Worm (Caenorhabditis elegans) whole organism, L4 larva: ENCODE measurements around the gene srv-2.

ENCODE experiments used
- D1046.2 ChIP-seq: fragments of 200-800 bp; sonication (Bioruptor generic); IDR thresholded peaks from 2 replicates; pipeline ENCODE4 v1.3.6; 2022; ENCODE audit warnings: missing genetic modification characterization, missing compliant biosample characterization
- F37D6.2 ChIP-seq: sonication (generic microtip); optimal IDR thresholded peaks from 2 replicates; lab custom pipeline; 2016; ENCODE audit warnings: mild to moderate bottlenecking, missing genetic modification characterization, missing compliant biosample characterization
- F44E2.7 ChIP-seq: fragments of 200-800 bp; sonication (Bioruptor generic); IDR thresholded peaks from 2 replicates; pipeline ENCODE4 v2.1.2; 2022; ENCODE audit warnings: missing genetic modification characterization, missing compliant biosample characterization
- F49E8.2 ChIP-seq: sonication (generic microtip); optimal IDR thresholded peaks from 2 replicates; lab custom pipeline; 2016; ENCODE audit warnings: missing compliant biosample characterization, mild to moderate bottlenecking, missing genetic modification characterization, borderline replicate concordance
- T20F7.1 ChIP-seq: fragments of 200-800 bp; sonication (Bioruptor generic); optimal IDR thresholded peaks from 2 replicates; lab custom pipeline; 2018; ENCODE audit warnings: mild to moderate bottlenecking, missing genetic modification characterization, missing compliant biosample characterization
- Y48G9A.11 ChIP-seq: fragments of 200-800 bp; sonication (Bioruptor generic); IDR thresholded peaks from 2 replicates; pipeline ENCODE4 v1.3.6; 2022; ENCODE audit warnings: missing genetic modification reagents, missing genetic modification characterization, missing compliant biosample characterization
- aha-1 ChIP-seq: fragments of 150-350 bp; peaks from one replicate; lab custom pipeline; 2014; ENCODE audit warnings: missing biosample characterization, missing genetic modification characterization
- attf-4 ChIP-seq: sonication (generic microtip); optimal IDR thresholded peaks from 3 replicates; lab custom pipeline; 2017; ENCODE audit warnings: missing biosample characterization, missing genetic modification characterization
- ceh-44 ChIP-seq: fragments of 200-800 bp; sonication (Bioruptor generic); IDR thresholded peaks from 2 replicates; pipeline ENCODE4 v1.3.6; 2022; ENCODE audit warnings: missing genetic modification reagents, missing genetic modification characterization, missing compliant biosample characterization
- cey-2 ChIP-seq: sonication (generic microtip); optimal IDR thresholded peaks from 3 replicates; lab custom pipeline; 2017; ENCODE audit warnings: missing genetic modification characterization, mild to moderate bottlenecking, missing compliant biosample characterization, antibody characterized with exemption, borderline replicate concordance; ENCODE audit not compliant: insufficient read depth
- daf-16 ChIP-seq, 3 experiments: sonication (generic microtip); optimal IDR thresholded peaks; 2 replicates each; lab custom pipeline; 2016 to 2017; ENCODE audit warnings: missing genetic modification characterization in 3 of 3, missing genetic modification reagents in 3 of 3, mild to moderate bottlenecking in 2 of 3, missing compliant biosample characterization in 2 of 3, missing biosample characterization in 1 of 3, moderate library complexity in 1 of 3
- dmd-6 ChIP-seq: fragments of 200-800 bp; sonication (Bioruptor generic); IDR thresholded peaks from 2 replicates; pipeline ENCODE4 v1.3.6; 2022; ENCODE audit warnings: missing genetic modification reagents, missing genetic modification characterization, missing compliant biosample characterization
- dmd-9 ChIP-seq: fragments of 200-800 bp; sonication (Bioruptor generic); IDR thresholded peaks from 2 replicates; pipeline ENCODE4 v1.3.6; 2022; ENCODE audit warnings: missing genetic modification reagents, missing genetic modification characterization, missing compliant biosample characterization
- dve-1 ChIP-seq: sonication (generic microtip); optimal IDR thresholded peaks from 2 replicates; lab custom pipeline; 2017; ENCODE audit warnings: antibody characterized with exemption, mild to moderate bottlenecking, missing genetic modification characterization, missing compliant biosample characterization; ENCODE audit not compliant: insufficient read depth
- fkh-10 ChIP-seq: fragments of 150-350 bp; optimal IDR thresholded peaks from 2 replicates; lab custom pipeline; 2014; ENCODE audit warnings: missing biosample characterization, missing genetic modification reagents, missing genetic modification characterization
- hif-1 ChIP-seq, 2 experiments: sonication (generic microtip); optimal IDR thresholded peaks; 2 replicates each; lab custom pipeline; 2016 to 2017; ENCODE audit warnings: missing compliant biosample characterization in 2 of 2, missing genetic modification characterization in 2 of 2, missing genetic modification reagents in 2 of 2, missing genotype in 2 of 2, mild to moderate bottlenecking in 1 of 2
- hlh-11 ChIP-seq: fragments of 200-800 bp; sonication (Bioruptor generic); optimal IDR thresholded peaks from 2 replicates; lab custom pipeline; 2018; ENCODE audit warnings: mild to moderate bottlenecking, missing genetic modification characterization, missing compliant biosample characterization
- hlh-30 ChIP-seq: sonication (generic microtip); optimal IDR thresholded peaks from 2 replicates; lab custom pipeline; 2017; ENCODE audit warnings: antibody characterized with exemption, mild to moderate bottlenecking, missing genetic modification characterization, missing compliant biosample characterization; ENCODE audit not compliant: insufficient read depth
- lin-29 ChIP-seq: fragments of 200-800 bp; sonication (Bioruptor generic); IDR thresholded peaks from 2 replicates; pipeline ENCODE4 v1.3.6; 2022; ENCODE audit warnings: missing genetic modification reagents, missing genetic modification characterization, missing compliant biosample characterization
- lin-39 ChIP-seq: fragments of 150-350 bp; optimal IDR thresholded peaks from 2 replicates; lab custom pipeline; 2014; ENCODE audit warnings: missing biosample characterization, missing genetic modification reagents, missing genetic modification characterization
- lir-3 ChIP-seq: sonication (generic microtip); optimal IDR thresholded peaks from 2 replicates; lab custom pipeline; 2016; ENCODE audit warnings: mild to moderate bottlenecking, missing genetic modification characterization, missing compliant biosample characterization
- lsy-2 ChIP-seq, 2 experiments: fragments of 150-350 bp in 1 of 2; sonication (generic microtip) in 1 of 2; optimal IDR thresholded peaks; 2 replicates each; lab custom pipeline; 2014 to 2017; ENCODE audit warnings: missing biosample characterization in 2 of 2, missing genetic modification characterization in 2 of 2
- madf-5 ChIP-seq, 2 experiments: fragments of 200-800 bp; sonication (Bioruptor generic); IDR thresholded peaks; 2 replicates each; pipeline ENCODE4 v1.3.6; 2022; ENCODE audit warnings: missing compliant biosample characterization in 2 of 2, missing genetic modification characterization in 2 of 2
- mdl-1 ChIP-seq, 2 experiments: fragments of 150-350 bp in 1 of 2; sonication (generic microtip) in 1 of 2; optimal IDR thresholded peaks; 2 replicates each; lab custom pipeline; 2014 to 2017; ENCODE audit warnings: missing biosample characterization in 2 of 2, missing genetic modification characterization in 2 of 2
- mep-1 ChIP-seq: fragments of 150-350 bp; sonication (generic microtip); optimal IDR thresholded peaks from 3 replicates; lab custom pipeline; 2014; ENCODE audit warnings: missing biosample characterization, missing genetic modification characterization
- mxl-3 ChIP-seq: fragments of 200-800 bp; sonication (Bioruptor generic); optimal IDR thresholded peaks from 2 replicates; lab custom pipeline; 2018; ENCODE audit warnings: mild to moderate bottlenecking, missing genetic modification characterization, missing compliant biosample characterization
- nhr-11 ChIP-seq: fragments of 150-350 bp; optimal IDR thresholded peaks from 2 replicates; lab custom pipeline; 2014; ENCODE audit warnings: missing biosample characterization, missing genetic modification characterization
- nhr-25 ChIP-seq: sonication (generic microtip); optimal IDR thresholded peaks from 2 replicates; lab custom pipeline; 2017; ENCODE audit warnings: missing genetic modification characterization, mild to moderate bottlenecking, missing compliant biosample characterization, antibody characterized with exemption, moderate library complexity, borderline replicate concordance; ENCODE audit not compliant: insufficient read depth
- nhr-28 ChIP-seq: fragments of 150-350 bp; optimal IDR thresholded peaks from 2 replicates; lab custom pipeline; 2014; ENCODE audit warnings: missing biosample characterization, missing genetic modification characterization
- nhr-41 ChIP-seq: fragments of 200-800 bp; sonication (Bioruptor generic); IDR thresholded peaks from 2 replicates; pipeline ENCODE4 v1.3.6; 2022; ENCODE audit warnings: missing genetic modification reagents, missing genetic modification characterization, missing compliant biosample characterization
- nhr-48 ChIP-seq: sonication (generic microtip); optimal IDR thresholded peaks from 2 replicates; lab custom pipeline; 2016; ENCODE audit warnings: mild to moderate bottlenecking, missing genetic modification characterization, missing compliant biosample characterization
- nhr-77 ChIP-seq: fragments of 150-350 bp; optimal IDR thresholded peaks from 2 replicates; lab custom pipeline; 2014; ENCODE audit warnings: missing biosample characterization, missing genetic modification characterization
- pha-4 ChIP-seq, 2 experiments: fragments of 150-350 bp in 1 of 2; fragments of 200-800 bp in 1 of 2; sonication (Bioruptor generic) in 1 of 2; IDR thresholded peaks in 1 of 2; optimal IDR thresholded peaks in 1 of 2; 2 replicates each; pipeline versions ENCODE4 v1.3.6 to Lab custom; 2014 to 2022; ENCODE audit warnings: missing genetic modification characterization in 2 of 2, missing genetic modification reagents in 2 of 2, missing biosample characterization in 1 of 2, missing compliant biosample characterization in 1 of 2
- pqm-1 ChIP-seq: sonication (generic microtip); optimal IDR thresholded peaks from 2 replicates; lab custom pipeline; 2017; ENCODE audit warnings: missing biosample characterization, missing genetic modification characterization
- saeg-2 ChIP-seq: fragments of 200-800 bp; sonication (Bioruptor generic); IDR thresholded peaks from 2 replicates; pipeline ENCODE4 v1.3.6; 2022; ENCODE audit warnings: missing genetic modification reagents, missing genetic modification characterization, missing compliant biosample characterization
- skn-1 ChIP-seq: fragments of 150-350 bp; optimal IDR thresholded peaks from 2 replicates; lab custom pipeline; 2014; ENCODE audit warnings: missing biosample characterization, missing genetic modification characterization
- snpc-1.2 ChIP-seq: fragments of 200-800 bp; sonication (Bioruptor generic); IDR thresholded peaks from 2 replicates; pipeline ENCODE4 v1.3.6; 2022; ENCODE audit warnings: missing genetic modification reagents, missing genetic modification characterization, missing compliant biosample characterization
- spr-3 ChIP-seq: fragments of 200-800 bp; sonication (Bioruptor generic); optimal IDR thresholded peaks from 2 replicates; lab custom pipeline; 2018; ENCODE audit warnings: mild to moderate bottlenecking, missing genetic modification characterization, missing compliant biosample characterization
- tra-1 ChIP-seq: fragments of 200-800 bp; sonication (Bioruptor generic); IDR thresholded peaks from 2 replicates; pipeline ENCODE4 v1.3.6; 2022; ENCODE audit warnings: missing genetic modification reagents, missing genetic modification characterization, missing compliant biosample characterization
- unc-39 ChIP-seq: sonication (generic microtip); optimal IDR thresholded peaks from 2 replicates; lab custom pipeline; 2017; ENCODE audit warnings: missing biosample characterization, missing genetic modification characterization
- unc-62 ChIP-seq, 3 experiments: fragments of 150-350 bp in 1 of 3; sonication (generic microtip); optimal IDR thresholded peaks in 2 of 3; peaks in 1 of 3; 1 replicate in 1 of 3; 2 replicates in 2 of 3; lab custom pipeline; 2014 to 2017; ENCODE audit warnings: missing biosample characterization in 3 of 3, missing genetic modification characterization in 3 of 3, missing genetic modification reagents in 3 of 3, missing genotype in 1 of 3
- zag-1 ChIP-seq: fragments of 150-350 bp; optimal IDR thresholded peaks from 2 replicates; lab custom pipeline; 2014; ENCODE audit warnings: missing biosample characterization, missing genetic modification characterization
- ztf-11 ChIP-seq: fragments of 150-350 bp; optimal IDR thresholded peaks from 2 replicates; lab custom pipeline; 2014; ENCODE audit warnings: missing biosample characterization, missing genetic modification characterization
- ztf-7 ChIP-seq: fragments of 150-350 bp; optimal IDR thresholded peaks from 2 replicates; lab custom pipeline; 2014; ENCODE audit warnings: missing biosample characterization, missing genetic modification characterization

The srv-2 gene

ce11 chrII:10557582-10557981, 44.5 kb downstream of the srv-2 start:
- TF ChIP-seq Y48G9A.11 (GFP tag; lab: Robert Waterston, UW) (0 out of 2 replicates have a peak, but pooled peaks have one; percentile 38), madf-5 (GFP tag; IDR thresholded peaks at IDR 0.05; lab: Robert Waterston, UW) (0 out of 4 replicates have a peak, but pooled peaks of 1 of the 2 experiments have one; percentile 63), aha-1 (tag; lab: Kevin White, UChicago) (peak; percentile 34)
- TF ChIP-seq, all 104 proteins: peak for 3; not testable (repeated sequence) for 101

ce11 chrII:10557206-10557574, 44.9 kb downstream of the srv-2 start:
- TF ChIP-seq tra-1 (GFP tag; lab: Robert Waterston, UW) (0 out of 2 replicates have a peak, but pooled peaks have one; percentile 2), F44E2.7 (GFP tag; lab: Robert Waterston, UW) (no peak), nhr-28 (tag; lab: Kevin White, UChicago) (peak; percentile 87), nhr-48 (tag; lab: Kevin White, UChicago) (peak; percentile 0), daf-16 (GFP tag; optimal IDR thresholded peaks at IDR 0.05; lab: Kevin White, UChicago) (no peak), daf-16 (tag; optimal IDR thresholded peaks at IDR 0.05; lab: Kevin White, UChicago) (peak; percentile 95), unc-62 (GFP tag; optimal IDR thresholded peaks at IDR 0.05 in 1 of 2; lab: Kevin White, UChicago) (peak in 1 of 2 experiments; percentile 70), unc-62 (tag; optimal IDR thresholded peaks at IDR 0.05; lab: Kevin White, UChicago) (no peak), hif-1 (tag; optimal IDR thresholded peaks at IDR 0.05; lab: Kevin White, UChicago) (peak in 1 of 2 experiments; percentile 3), F49E8.2 (no peak), hlh-30 (tag; lab: Kevin White, UChicago) (peak; percentile 94), mdl-1 (tag; optimal IDR thresholded peaks at IDR 0.05; lab: Kevin White, UChicago) (peak in 1 of 2 experiments; percentile 68), cey-2 (peak; percentile 38), T20F7.1 (GFP tag; lab: Kevin White, UChicago) (peak; percentile 40), hlh-11 (peak; percentile 53), mxl-3 (peak; percentile 2), ztf-11 (tag; lab: Kevin White, UChicago) (no peak), nhr-77 (tag; lab: Kevin White, UChicago) (peak; percentile 25), mep-1 (tag; lab: Kevin White, UChicago) (peak; percentile 66), lsy-2 (tag; optimal IDR thresholded peaks at IDR 0.05; lab: Kevin White, UChicago) (peak in 1 of 2 experiments; percentile 57), spr-3 (GFP tag; lab: Kevin White, UChicago) (no peak), dve-1 (peak; percentile 85), nhr-25 (tag; lab: Kevin White, UChicago) (peak; percentile 6), pqm-1 (tag; lab: Kevin White, UChicago) (peak; percentile 26), F37D6.2 (tag; lab: Kevin White, UChicago) (no peak), nhr-11 (tag; lab: Kevin White, UChicago) (peak; percentile 29), snpc-1.2 (GFP tag; lab: Robert Waterston, UW) (no peak), lin-39 (tag; lab: Kevin White, UChicago) (no peak), pha-4 (GFP tag; IDR thresholded peaks at IDR 0.05; lab: Robert Waterston, UW) (no peak), pha-4 (tag; optimal IDR thresholded peaks at IDR 0.05; lab: Kevin White, UChicago) (no peak)

ce11 chrII:10556550-10557205, 45.4 kb downstream of the srv-2 start:
- TF ChIP-seq dmd-9 (GFP tag; lab: Robert Waterston, UW) (no peak), ztf-7 (tag; lab: Kevin White, UChicago) (no peak), aha-1 (tag; lab: Kevin White, UChicago) (peak; percentile 8), skn-1 (no peak), D1046.2 (GFP tag; lab: Robert Waterston, UW) (no peak), nhr-41 (GFP tag; lab: Robert Waterston, UW) (0 out of 2 replicates have a peak, but pooled peaks have one; percentile 24), daf-16 (GFP tag; optimal IDR thresholded peaks at IDR 0.05; lab: Kevin White, UChicago) (no peak), daf-16 (tag; optimal IDR thresholded peaks at IDR 0.05; lab: Kevin White, UChicago) (peak; percentile 82), lir-3 (tag; lab: Kevin White, UChicago) (no peak), lin-29 (GFP tag; lab: Robert Waterston, UW) (no peak), fkh-10 (no peak), attf-4 (no peak), pqm-1 (tag; lab: Kevin White, UChicago) (peak; percentile 48), lin-39 (tag; lab: Kevin White, UChicago) (no peak), dmd-6 (GFP tag; lab: Robert Waterston, UW) (peak; percentile 67; the same call in 1 of the 2 replicates), ceh-44 (no peak), zag-1 (no peak), saeg-2 (GFP tag; lab: Robert Waterston, UW) (no peak), hlh-30 (tag; lab: Kevin White, UChicago) (no peak), unc-39 (tag; lab: Kevin White, UChicago) (no peak)
